Fruit fly (Drosophila melanogaster): ENCODE data around the gene CG44198.

The CG44198 gene

dm6 chr2L:13143522-13143921, 24.6 kb upstream of the CG44198 start, which contains the start of gene CG16978:
Gene CG16978, minus strand, starts transcription at chr2L:13143622.
- no peak for TF ChIP-seq ind (GFP tag; optimal IDR thresholded peaks at IDR 0.05)
- TF ChIP-seq Ssrp (tag; optimal IDR thresholded peaks at IDR 0.05) = no peak
- no peak for TF ChIP-seq CG17328 (GFP tag; IDR thresholded peaks at IDR 0.05)
- TF ChIP-seq sqz (GFP tag; optimal IDR thresholded peaks at IDR 0.05) = no peak
- TF ChIP-seq sens (GFP tag) = no peak
- no peak for TF ChIP-seq gsb-n (tag; optimal IDR thresholded peaks at IDR 0.05)
- TF ChIP-seq Asciz (GFP tag; optimal IDR thresholded peaks at IDR 0.05) = no peak
- no peak for TF ChIP-seq chn (GFP tag; optimal IDR thresholded peaks at IDR 0.05)
- no peak for TF ChIP-seq eyg (GFP tag; optimal IDR thresholded peaks at IDR 0.05)
- no peak for TF ChIP-seq CG7928 (GFP tag; optimal IDR thresholded peaks at IDR 0.05)
- TF ChIP-seq schlank (tag; optimal IDR thresholded peaks at IDR 0.05) = no peak
- TF ChIP-seq gem (tag; optimal IDR thresholded peaks at IDR 0.05) = no peak
- no peak for TF ChIP-seq CG10654 (GFP tag; optimal IDR thresholded peaks at IDR 0.05)
- TF ChIP-seq bigmax (GFP tag; optimal IDR thresholded peaks at IDR 0.05) = no peak
- TF ChIP-seq fu2 (GFP tag; optimal IDR thresholded peaks at IDR 0.05) = no peak
- TF ChIP-seq Awh (GFP tag; IDR thresholded peaks at IDR 0.05) = no peak
- TF ChIP-seq CG2120 (GFP tag; optimal IDR thresholded peaks at IDR 0.05) = no peak
- TF ChIP-seq Rfx (GFP tag; IDR thresholded peaks at IDR 0.05) = no peak
- TF ChIP-seq ranshi (GFP tag; IDR thresholded peaks at IDR 0.05) = no peak
- TF ChIP-seq CG4617 (GFP tag; optimal IDR thresholded peaks at IDR 0.05; ENCODE audit: borderline replicate concordance) = no peak

DNA sequence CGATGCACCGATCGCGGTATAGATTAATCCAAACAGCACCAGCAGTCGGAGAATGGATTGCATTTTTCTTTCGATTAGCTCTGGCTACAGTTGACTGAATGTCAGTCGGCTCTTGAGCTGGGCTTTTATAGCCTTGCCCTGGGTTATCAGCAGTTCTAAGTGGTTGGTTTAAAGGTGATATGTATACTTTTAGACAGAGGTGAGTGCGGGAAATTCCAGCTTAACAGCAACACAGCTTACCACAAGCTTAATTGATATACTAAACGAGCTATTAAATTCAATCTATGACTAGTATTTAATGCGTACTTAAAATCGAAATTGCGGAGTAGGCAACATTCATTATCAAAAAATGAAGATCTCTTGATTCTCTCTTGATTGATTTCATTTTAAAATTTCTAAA, 23.9 kb upstream of the CG44198 start, which contains the start of gene CG9928:
Gene CG9928, minus strand, starts transcription at position 101 of the 400 bp plus-strand sequence.
- TF ChIP-seq CG32767 (GFP tag; IDR thresholded peaks at IDR 0.05) (no peak), CG10431 (GFP tag; optimal IDR thresholded peaks at IDR 0.05) (no peak), Doc2 (GFP tag; IDR thresholded peaks at IDR 0.05) (no peak), Ets65A (GFP tag) (peak; percentile 16), CG14014 (GFP tag; IDR thresholded peaks at IDR 0.05) (no peak)

DNA sequence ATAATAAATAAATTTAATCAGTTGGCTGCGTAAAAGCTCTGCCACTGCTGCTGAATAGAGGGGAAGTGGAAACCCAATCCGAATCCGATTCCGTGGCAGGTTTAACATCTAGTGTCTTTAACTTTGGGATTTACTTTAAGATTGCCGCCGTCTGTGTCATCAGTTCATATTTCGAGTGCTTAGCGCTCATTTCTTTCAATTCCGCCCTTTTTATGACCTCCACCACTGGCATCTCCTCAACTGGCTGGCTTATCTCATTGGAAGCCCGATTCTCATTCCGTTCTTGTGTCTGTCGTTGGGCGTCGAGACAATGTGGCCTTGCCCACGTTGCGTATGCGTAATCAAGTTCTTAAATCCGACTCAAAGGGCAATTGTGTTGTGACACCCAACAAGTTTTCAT, 22.0 kb upstream of the CG44198 start:
- TF ChIP-seq CG12391 (tag; optimal IDR thresholded peaks at IDR 0.05) = no peak
- no peak for TF ChIP-seq org-1 (GFP tag; optimal IDR thresholded peaks at IDR 0.05)
- 0 out of 3 replicates have a peak, but pooled peaks have one; percentile 13 for TF ChIP-seq dysf (GFP tag; IDR thresholded peaks at IDR 0.05)
- no peak for TF ChIP-seq slp2 (GFP tag; optimal IDR thresholded peaks at IDR 0.05)
- TF ChIP-seq Gsc (GFP tag; IDR thresholded peaks at IDR 0.05) = no peak
- no peak for TF ChIP-seq Sry-δ (GFP tag; optimal IDR thresholded peaks at IDR 0.05)
- TF ChIP-seq fd102C (GFP tag; optimal IDR thresholded peaks at IDR 0.05) = no peak
- TF ChIP-seq Fer2 (tag; optimal IDR thresholded peaks at IDR 0.05) = no peak
- no peak for TF ChIP-seq CG43689 (GFP tag; IDR thresholded peaks at IDR 0.05)
- peak in 1 of 2 experiments; percentile 69 for TF ChIP-seq Pdp1 (GFP tag; optimal IDR thresholded peaks at IDR 0.05)
- no peak for TF ChIP-seq disco-r (GFP tag; optimal IDR thresholded peaks at IDR 0.05)
- no peak for TF ChIP-seq bcd (GFP tag; optimal IDR thresholded peaks at IDR 0.05)
- no peak for TF ChIP-seq Xrp1 (GFP tag; IDR thresholded peaks at IDR 0.05)
- TF ChIP-seq Bdp1 (GFP tag; optimal IDR thresholded peaks at IDR 0.05) = no peak
- peak; percentile 67 for TF ChIP-seq CG34376 (GFP tag; optimal IDR thresholded peaks at IDR 0.05)
- TF ChIP-seq BtbVII (GFP tag; optimal IDR thresholded peaks at IDR 0.05) = no peak
- no peak for TF ChIP-seq mam (GFP tag; optimal IDR thresholded peaks at IDR 0.05)
- TF ChIP-seq CG9932 (GFP tag; IDR thresholded peaks at IDR 0.05) = no peak
- no peak for TF ChIP-seq CG16863 (GFP tag; optimal IDR thresholded peaks at IDR 0.05)
- no peak for TF ChIP-seq CG12299 (tag; optimal IDR thresholded peaks at IDR 0.05)
- TF ChIP-seq CG34422 (GFP tag; IDR thresholded peaks at IDR 0.05) = no peak
- peak; percentile 36 for TF ChIP-seq sug (tag; optimal IDR thresholded peaks at IDR 0.05)
- no peak for TF ChIP-seq lola (GFP tag; optimal IDR thresholded peaks at IDR 0.05)
- no peak for TF ChIP-seq zf30C (GFP tag; optimal IDR thresholded peaks at IDR 0.05)
- TF ChIP-seq Scr (GFP tag; IDR thresholded peaks at IDR 0.05; ENCODE audit: partially characterized antibody) = no peak
- no peak for TF ChIP-seq BEAF-32 (GFP tag; optimal IDR thresholded peaks at IDR 0.05)
